Worm (Caenorhabditis elegans) whole organism, mixed stage, embryonic: Measurements from ENCODE around the gene hda-6.

ENCODE experiments used
- ces-1 ChIP-seq: fragments of 150-350 bp; optimal IDR thresholded peaks from 2 replicates; lab custom pipeline; 2014; ENCODE audit warnings: missing biosample characterization, missing genetic modification reagents, missing genetic modification characterization
- nhr-12 ChIP-seq: fragments of 150-350 bp; optimal IDR thresholded peaks from 2 replicates; lab custom pipeline; 2014; ENCODE audit warnings: missing biosample characterization, missing genetic modification characterization
- nhr-28 ChIP-seq: fragments of 150-350 bp; optimal IDR thresholded peaks from 2 replicates; lab custom pipeline; 2014; ENCODE audit warnings: missing biosample characterization, missing genetic modification characterization

DNA sequence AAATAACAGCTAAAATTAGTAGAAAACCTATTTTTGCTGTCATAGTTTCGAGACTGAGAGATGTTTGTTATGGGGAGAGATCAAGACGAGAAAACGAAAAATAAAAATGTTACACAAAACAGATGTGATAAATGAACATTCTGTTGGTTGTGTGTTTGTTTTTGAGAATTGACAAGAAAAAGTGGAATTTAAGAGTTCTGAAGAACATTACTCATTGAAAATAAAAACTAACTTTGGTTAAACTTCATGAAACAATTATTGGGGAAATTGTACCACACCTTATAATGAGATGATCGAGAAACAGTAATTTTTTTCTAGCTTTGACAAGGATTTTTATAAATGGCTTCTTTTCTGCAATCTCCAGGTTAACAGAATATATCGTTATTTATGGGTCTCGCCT, 10.7 kb downstream of the hda-6 start, which contains the start of gene Y4C6B.7:
- TF ChIP-seq ces-1 (GFP tag; lab: Kevin White, UChicago) (no peak), nhr-28 (tag; lab: Kevin White, UChicago) (no peak), nhr-12 (no peak)
